Fruit fly (Drosophila melanogaster): ENCODE measurements around the gene ninaB.

Gene ninaB

dm6 chr3R:13722451-13722850 lies 22.1 kb downstream of the ninaB start:
- TF ChIP-seq CG8301 (tag; optimal IDR thresholded peaks at IDR 0.05), result no peak
- no peak for TF ChIP-seq CG4496 (GFP tag; IDR thresholded peaks at IDR 0.05)
- no peak for TF ChIP-seq CG34367 (tag; optimal IDR thresholded peaks at IDR 0.05)
- no peak for TF ChIP-seq gl (tag; optimal IDR thresholded peaks at IDR 0.05)
- TF ChIP-seq Snoo (tag; optimal IDR thresholded peaks at IDR 0.05), result no peak
- TF ChIP-seq CG9948 (tag; optimal IDR thresholded peaks at IDR 0.05), result no peak
- TF ChIP-seq Pif1A (GFP tag; optimal IDR thresholded peaks at IDR 0.05), result no peak
- TF ChIP-seq CG13204 (GFP tag; optimal IDR thresholded peaks at IDR 0.05), result no peak
- TF ChIP-seq rn (GFP tag; IDR thresholded peaks at IDR 0.05), result no peak
- TF ChIP-seq EcR (GFP tag; optimal IDR thresholded peaks at IDR 0.05), result no peak
- no peak for TF ChIP-seq CG12605 (GFP tag; IDR thresholded peaks at IDR 0.05)
- no peak for TF ChIP-seq CG14655 (GFP tag; optimal IDR thresholded peaks at IDR 0.05)
- no peak for TF ChIP-seq fd96Ca (GFP tag; IDR thresholded peaks at IDR 0.05)

- TF ChIP-seq CG4496 (GFP tag; IDR thresholded peaks at IDR 0.05) (no peak), CG10348 (GFP tag; IDR thresholded peaks at IDR 0.05) (no peak), CG15710 (tag; optimal IDR thresholded peaks at IDR 0.05) (no peak), Ets98B (GFP tag; IDR thresholded peaks at IDR 0.05) (no peak), CG12605 (GFP tag; IDR thresholded peaks at IDR 0.05) (no peak), EcR (GFP tag; optimal IDR thresholded peaks at IDR 0.05) (no peak), Pif1A (GFP tag; optimal IDR thresholded peaks at IDR 0.05) (no peak), CG9948 (tag; optimal IDR thresholded peaks at IDR 0.05) (no peak), CG34367 (tag; optimal IDR thresholded peaks at IDR 0.05) (no peak)
Measured at dm6 chr3R:13724029-13724638, 23.8 kb downstream of the ninaB start.

dm6 chr3R:13726795-13727194 lies 26.4 kb downstream of the ninaB start:
- no peak for TF ChIP-seq Pif1B (GFP tag; optimal IDR thresholded peaks at IDR 0.05)
- TF ChIP-seq CG10348 (GFP tag; IDR thresholded peaks at IDR 0.05), result no peak
- no peak for TF ChIP-seq EcR (GFP tag; optimal IDR thresholded peaks at IDR 0.05)
- no peak for TF ChIP-seq CG15710 (tag; optimal IDR thresholded peaks at IDR 0.05)
- TF ChIP-seq CG13204 (GFP tag; optimal IDR thresholded peaks at IDR 0.05), result no peak
- no peak for TF ChIP-seq D1 (tag; optimal IDR thresholded peaks at IDR 0.05)
- TF ChIP-seq Snoo (tag; optimal IDR thresholded peaks at IDR 0.05), result no peak
- no peak for TF ChIP-seq Pif1A (GFP tag; optimal IDR thresholded peaks at IDR 0.05)
- no peak for TF ChIP-seq CG12605 (GFP tag; IDR thresholded peaks at IDR 0.05)
- TF ChIP-seq fd96Ca (GFP tag; IDR thresholded peaks at IDR 0.05), result no peak
- TF ChIP-seq gl (tag; optimal IDR thresholded peaks at IDR 0.05), result no peak
- no peak for TF ChIP-seq CG17806 (tag; optimal IDR thresholded peaks at IDR 0.05)
- no peak for TF ChIP-seq CG9948 (tag; optimal IDR thresholded peaks at IDR 0.05)
- no peak for TF ChIP-seq CG34367 (tag; optimal IDR thresholded peaks at IDR 0.05)
- no peak for TF ChIP-seq CG14655 (GFP tag; optimal IDR thresholded peaks at IDR 0.05)
- TF ChIP-seq rn (GFP tag; IDR thresholded peaks at IDR 0.05), result no peak
- TF ChIP-seq CG8301 (tag; optimal IDR thresholded peaks at IDR 0.05), result no peak
- no peak for TF ChIP-seq CG8159 (tag; optimal IDR thresholded peaks at IDR 0.05)
- no peak for TF ChIP-seq CG4496 (GFP tag; IDR thresholded peaks at IDR 0.05)
- no peak for TF ChIP-seq Ets98B (GFP tag; IDR thresholded peaks at IDR 0.05)

dm6 chr3R:13728897-13729296 lies 28.5 kb downstream of the ninaB start:
- TF ChIP-seq Snoo (tag; optimal IDR thresholded peaks at IDR 0.05) (no peak), fd96Ca (GFP tag; IDR thresholded peaks at IDR 0.05) (no peak), CG8301 (tag; optimal IDR thresholded peaks at IDR 0.05) (no peak), CG13204 (GFP tag; optimal IDR thresholded peaks at IDR 0.05) (no peak), CG4496 (GFP tag; IDR thresholded peaks at IDR 0.05) (no peak), CG14655 (GFP tag; optimal IDR thresholded peaks at IDR 0.05) (no peak), rn (GFP tag; IDR thresholded peaks at IDR 0.05) (no peak), CG10348 (GFP tag; IDR thresholded peaks at IDR 0.05) (no peak), Ets98B (GFP tag; IDR thresholded peaks at IDR 0.05) (no peak)

dm6 chr3R:13730005-13730404 lies 29.6 kb downstream of the ninaB start:
- TF ChIP-seq CG14655 (GFP tag; optimal IDR thresholded peaks at IDR 0.05), result no peak
- peak; percentile 51; the same call in 1 of the 3 replicates for TF ChIP-seq CG4496 (GFP tag; IDR thresholded peaks at IDR 0.05)
- TF ChIP-seq CG12605 (GFP tag; IDR thresholded peaks at IDR 0.05), result no peak

dm6 chr3R:13735304-13735898 lies 35.0 kb downstream of the ninaB start:
- TF ChIP-seq CG12605 (GFP tag; IDR thresholded peaks at IDR 0.05), result no peak
- no peak for TF ChIP-seq CG8159 (tag; optimal IDR thresholded peaks at IDR 0.05)
- TF ChIP-seq CG4496 (GFP tag; IDR thresholded peaks at IDR 0.05), result no peak
- no peak for TF ChIP-seq gl (tag; optimal IDR thresholded peaks at IDR 0.05)
- no peak for TF ChIP-seq Pif1B (GFP tag; optimal IDR thresholded peaks at IDR 0.05)
- TF ChIP-seq rn (GFP tag; IDR thresholded peaks at IDR 0.05), result no peak
- no peak for TF ChIP-seq CG8301 (tag; optimal IDR thresholded peaks at IDR 0.05)
- TF ChIP-seq D1 (tag; optimal IDR thresholded peaks at IDR 0.05), result no peak
- TF ChIP-seq CG15710 (tag; optimal IDR thresholded peaks at IDR 0.05), result no peak
- TF ChIP-seq fd96Ca (GFP tag; IDR thresholded peaks at IDR 0.05), result no peak
- no peak for TF ChIP-seq CG9948 (tag; optimal IDR thresholded peaks at IDR 0.05)
- no peak for TF ChIP-seq CG14655 (GFP tag; optimal IDR thresholded peaks at IDR 0.05)
- no peak for TF ChIP-seq EcR (GFP tag; optimal IDR thresholded peaks at IDR 0.05)
